Fruit fly (Drosophila melanogaster): Measurements from ENCODE around the gene CG11537.

- no peak for TF ChIP-seq Myc (optimal IDR thresholded peaks at IDR 0.05)
- TF ChIP-seq Sin3A (optimal IDR thresholded peaks at IDR 0.05), result no peak
- no peak for TF ChIP-seq psq (optimal IDR thresholded peaks at IDR 0.05)
- no peak for TF ChIP-seq h (optimal IDR thresholded peaks at IDR 0.05)
These were observed 49.7 kb upstream of the CG11537 start, which contains the start of gene Hsp83 for dm6 chr3L:3192912-3193311.
